Fruit fly (Drosophila melanogaster) whole organism, embryonic: ENCODE measurements around the gene CG42827.

Experiments used
- CG10321 ChIP-seq: fragments of 200-800 bp; sonication (Bioruptor generic); IDR thresholded peaks from 2 replicates; pipeline ENCODE4 v1.3.6; 2022; ENCODE audit warnings: missing biosample characterization, missing genetic modification characterization
- CG10959 ChIP-seq: fragments of 200-800 bp; sonication (Bioruptor generic); IDR thresholded peaks from 2 replicates; pipeline ENCODE4 v1.3.6; 2022; ENCODE audit warnings: missing biosample characterization, missing genetic modification characterization
- CG11085 ChIP-seq: fragments of 200-800 bp; sonication (Bioruptor generic); IDR thresholded peaks from 2 replicates; pipeline ENCODE4 v1.3.6; 2022; ENCODE audit warnings: missing biosample characterization, missing genetic modification characterization
- CG13624 ChIP-seq: fragments of 200-800 bp; sonication (Bioruptor generic); optimal IDR thresholded peaks from 2 replicates; lab custom pipeline; 2016; ENCODE audit warnings: missing biosample characterization, missing genetic modification characterization
- CG14667 ChIP-seq: fragments of 200-800 bp; sonication (Bioruptor generic); IDR thresholded peaks from 2 replicates; pipeline ENCODE4 v1.3.6; 2022; ENCODE audit warnings: missing biosample characterization, missing genetic modification characterization
- CG14710 ChIP-seq: fragments of 200-800 bp; sonication (Bioruptor generic); optimal IDR thresholded peaks from 3 replicates; lab custom pipeline; 2019; ENCODE audit warnings: missing biosample characterization, mild to moderate bottlenecking, missing genetic modification characterization, moderate library complexity
- CG1603 ChIP-seq: fragments of 200-800 bp; sonication (Bioruptor generic); optimal IDR thresholded peaks from 2 replicates; lab custom pipeline; 2019; ENCODE audit warnings: missing biosample characterization, mild to moderate bottlenecking, missing genetic modification characterization, moderate library complexity
- CG3065 ChIP-seq: fragments of 200-800 bp; sonication (Bioruptor generic); optimal IDR thresholded peaks from 2 replicates; lab custom pipeline; 2016; ENCODE audit warnings: missing biosample characterization, missing genetic modification characterization
- CG3995 ChIP-seq: fragments of 200-800 bp; sonication (Bioruptor generic); optimal IDR thresholded peaks from 3 replicates; lab custom pipeline; 2016; ENCODE audit warnings: missing biosample characterization, missing genetic modification characterization
- CG42726 ChIP-seq: fragments of 200-800 bp; sonication (Bioruptor generic); IDR thresholded peaks from 2 replicates; pipeline ENCODE4 v1.3.6; 2022; ENCODE audit warnings: missing biosample characterization, missing genetic modification characterization; ENCODE audit not compliant: partially characterized antibody
- CG4328 ChIP-seq: fragments of 200-800 bp; sonication (Bioruptor generic); optimal IDR thresholded peaks from 3 replicates; lab custom pipeline; 2017; ENCODE audit warnings: missing biosample characterization, missing genetic modification reagents, missing genetic modification characterization
- CG5245 ChIP-seq: fragments of 200-800 bp; sonication (Bioruptor generic); optimal IDR thresholded peaks from 3 replicates; lab custom pipeline; 2016; ENCODE audit warnings: missing biosample characterization, missing genetic modification characterization
- CG6689 ChIP-seq: fragments of 200-800 bp; sonication (Bioruptor generic); IDR thresholded peaks from 2 replicates; pipeline ENCODE4 v1.3.6; 2022; ENCODE audit warnings: missing biosample characterization, missing genetic modification characterization
- CG6813 ChIP-seq: fragments of 200-800 bp; sonication (Bioruptor generic); optimal IDR thresholded peaks from 2 replicates; lab custom pipeline; 2017; ENCODE audit warnings: missing biosample characterization, missing genetic modification characterization, mild to moderate bottlenecking, moderate library complexity, missing genetic modification reagents
- CG7271 ChIP-seq: fragments of 200-800 bp; sonication (Bioruptor generic); optimal IDR thresholded peaks from 2 replicates; lab custom pipeline; 2018; ENCODE audit warnings: missing biosample characterization, mild to moderate bottlenecking, missing genetic modification characterization, moderate library complexity
- CG7357 ChIP-seq: fragments of 200-800 bp; sonication (Bioruptor generic); IDR thresholded peaks from 3 replicates; pipeline ENCODE4 v1.3.6; 2022; ENCODE audit warnings: missing biosample characterization, missing genetic modification characterization
- CG8359 ChIP-seq: fragments of 200-800 bp; sonication (Bioruptor generic); optimal IDR thresholded peaks from 2 replicates; lab custom pipeline; 2017; ENCODE audit warnings: missing biosample characterization, mild to moderate bottlenecking, missing genetic modification characterization, borderline replicate concordance
- CG8924 ChIP-seq: fragments of 200-800 bp; optimal IDR thresholded peaks from 3 replicates; lab custom pipeline; 2019; ENCODE audit warnings: missing biosample characterization, mild to moderate bottlenecking, missing genetic modification characterization, moderate library complexity
- CG9797 ChIP-seq: fragments of 200-800 bp; sonication (Bioruptor generic); optimal IDR thresholded peaks from 3 replicates; lab custom pipeline; 2018; ENCODE audit warnings: missing biosample characterization, mild to moderate bottlenecking, missing genetic modification characterization
- Deaf1 ChIP-seq: fragments of 200-800 bp; optimal IDR thresholded peaks from 3 replicates; lab custom pipeline; 2019; ENCODE audit warnings: missing biosample characterization, mild to moderate bottlenecking, missing genetic modification characterization, moderate library complexity
- Doc2 ChIP-seq: fragments of 200-800 bp; sonication (Bioruptor generic); IDR thresholded peaks from 2 replicates; pipeline ENCODE4 v1.3.6; 2022; ENCODE audit warnings: missing biosample characterization, missing genetic modification characterization
- Doc3 ChIP-seq: fragments of 200-800 bp; sonication (Bioruptor generic); IDR thresholded peaks from 3 replicates; pipeline ENCODE4 v1.3.6; 2022; ENCODE audit warnings: missing biosample characterization, missing genetic modification characterization; ENCODE audit not compliant: partially characterized antibody
- H15 ChIP-seq: fragments of 200-800 bp; sonication (Bioruptor generic); IDR thresholded peaks from 3 replicates; pipeline ENCODE4 v1.3.6; 2022; ENCODE audit warnings: missing biosample characterization, missing genetic modification characterization
- Hmr ChIP-seq: fragments of 200-800 bp; sonication (Bioruptor generic); optimal IDR thresholded peaks from 3 replicates; lab custom pipeline; 2017; ENCODE audit warnings: mild to moderate bottlenecking, missing biosample characterization, missing genetic modification reagents, missing genetic modification characterization
- MTF-1 ChIP-seq: fragments of 200-800 bp; sonication (Bioruptor generic); optimal IDR thresholded peaks from 2 replicates; lab custom pipeline; 2018; ENCODE audit warnings: missing biosample characterization, mild to moderate bottlenecking, missing genetic modification characterization, borderline replicate concordance
- Mad ChIP-seq: fragments of 200-800 bp; sonication (Bioruptor generic); optimal IDR thresholded peaks from 2 replicates; lab custom pipeline; 2016; ENCODE audit warnings: missing biosample characterization, missing genetic modification characterization
- Myb ChIP-seq: fragments of 200-800 bp; sonication (Bioruptor generic); optimal IDR thresholded peaks from 2 replicates; lab custom pipeline; 2016; ENCODE audit warnings: missing biosample characterization, missing genetic modification characterization
- Ravus ChIP-seq: fragments of 200-800 bp; sonication (Bioruptor generic); IDR thresholded peaks from 2 replicates; pipeline ENCODE4 v1.3.6; 2022; ENCODE audit warnings: missing biosample characterization, missing genetic modification characterization
- aop ChIP-seq: fragments of 200-800 bp; sonication (Bioruptor generic); IDR thresholded peaks from 2 replicates; pipeline ENCODE4 v1.3.6; 2022; ENCODE audit warnings: missing biosample characterization, missing genetic modification characterization
- ato ChIP-seq: fragments of 200-800 bp; sonication (Bioruptor generic); IDR thresholded peaks from 2 replicates; pipeline ENCODE4 v1.3.6; 2022; ENCODE audit warnings: missing biosample characterization, missing genetic modification characterization; ENCODE audit not compliant: partially characterized antibody
- chinmo ChIP-seq: fragments of 200-800 bp; sonication (Bioruptor generic); IDR thresholded peaks from 4 replicates; pipeline ENCODE4 v1.3.6; 2022; ENCODE audit warnings: missing biosample characterization, missing genetic modification characterization; ENCODE audit not compliant: partially characterized antibody
- ci ChIP-seq: fragments of 200-800 bp; sonication (Bioruptor generic); IDR thresholded peaks from 3 replicates; pipeline ENCODE4 v1.3.6; 2022; ENCODE audit warnings: missing biosample characterization, missing genetic modification characterization
- dmrt11E ChIP-seq: fragments of 200-800 bp; sonication (Bioruptor generic); optimal IDR thresholded peaks from 3 replicates; lab custom pipeline; 2018; ENCODE audit warnings: missing biosample characterization, mild to moderate bottlenecking, missing genetic modification characterization, moderate library complexity
- dmrt99B ChIP-seq: fragments of 200-800 bp; sonication (Bioruptor generic); optimal IDR thresholded peaks from 2 replicates; lab custom pipeline; 2018; ENCODE audit warnings: missing biosample characterization, mild to moderate bottlenecking, missing genetic modification characterization, moderate library complexity
- dysf ChIP-seq: fragments of 200-800 bp; sonication (Bioruptor generic); IDR thresholded peaks from 3 replicates; pipeline ENCODE4 v1.3.6; 2022; ENCODE audit warnings: missing biosample characterization, missing genetic modification characterization
- fd102C ChIP-seq: fragments of 200-800 bp; sonication (Bioruptor generic); optimal IDR thresholded peaks from 2 replicates; lab custom pipeline; 2018; ENCODE audit warnings: missing biosample characterization, mild to moderate bottlenecking, missing genetic modification characterization, moderate library complexity
- fd3F ChIP-seq: fragments of 200-800 bp; sonication (Bioruptor generic); optimal IDR thresholded peaks from 2 replicates; lab custom pipeline; 2018; ENCODE audit warnings: missing biosample characterization, mild to moderate bottlenecking, missing genetic modification characterization, moderate library complexity
- fu2 ChIP-seq: fragments of 200-800 bp; sonication (Bioruptor generic); optimal IDR thresholded peaks from 2 replicates; lab custom pipeline; 2016; ENCODE audit warnings: missing biosample characterization, missing genetic modification characterization
- h ChIP-seq: fragments of >200 bp; optimal IDR thresholded peaks from 2 replicates; lab custom pipeline; 2017
- lov ChIP-seq, 2 experiments: fragments of 200-800 bp in 1 of 2; fragments of >200 bp in 1 of 2; sonication (Bioruptor generic) in 1 of 2; IDR thresholded peaks in 1 of 2; optimal IDR thresholded peaks in 1 of 2; 2 replicates in 1 of 2; 3 replicates in 1 of 2; pipeline versions ENCODE4 v1.3.6 to Lab custom; 2017 to 2022; ENCODE audit warnings: missing biosample characterization in 1 of 2, missing genetic modification characterization in 1 of 2
- nom ChIP-seq: fragments of 200-800 bp; sonication (Bioruptor generic); optimal IDR thresholded peaks from 2 replicates; lab custom pipeline; 2017; ENCODE audit warnings: missing biosample characterization, missing genetic modification characterization, mild to moderate bottlenecking, moderate library complexity, missing genetic modification reagents
- odd ChIP-seq: fragments of 200-800 bp; sonication (Bioruptor generic); optimal IDR thresholded peaks from 2 replicates; lab custom pipeline; 2017; ENCODE audit warnings: missing biosample characterization, mild to moderate bottlenecking, missing genetic modification characterization
- p53 ChIP-seq: fragments of 200-800 bp; sonication (Bioruptor generic); optimal IDR thresholded peaks from 2 replicates; lab custom pipeline; 2016; ENCODE audit warnings: missing biosample characterization, missing genetic modification characterization
- pum ChIP-seq: fragments of 200-800 bp; sonication (Bioruptor generic); optimal IDR thresholded peaks from 2 replicates; lab custom pipeline; 2016; ENCODE audit warnings: missing biosample characterization, missing genetic modification characterization
- sob ChIP-seq: fragments of 200-800 bp; sonication (Bioruptor generic); IDR thresholded peaks from 2 replicates; pipeline ENCODE4 v1.3.6; 2022; ENCODE audit warnings: missing biosample characterization, missing genetic modification characterization
- toy ChIP-seq: fragments of 200-800 bp; sonication (Bioruptor generic); IDR thresholded peaks from 2 replicates; pipeline ENCODE4 v1.3.6; 2022; ENCODE audit warnings: missing biosample characterization, missing genetic modification characterization
- trem ChIP-seq: fragments of 200-800 bp; optimal IDR thresholded peaks from 3 replicates; lab custom pipeline; 2019; ENCODE audit warnings: missing biosample characterization, mild to moderate bottlenecking, missing genetic modification characterization, moderate library complexity
- tup ChIP-seq: fragments of 200-800 bp; sonication (Bioruptor generic); optimal IDR thresholded peaks from 2 replicates; lab custom pipeline; 2016; ENCODE audit warnings: missing biosample characterization, mild to moderate bottlenecking, missing genetic modification characterization, moderate library complexity
- usp ChIP-seq: fragments of >200 bp; optimal IDR thresholded peaks from 2 replicates; lab custom pipeline; 2017; ENCODE audit warnings: missing biosample characterization, missing genetic modification characterization
- vfl ChIP-seq: fragments of 200-800 bp; sonication (Bioruptor generic); optimal IDR thresholded peaks from 2 replicates; lab custom pipeline; 2016; ENCODE audit warnings: missing biosample characterization, missing genetic modification characterization

CG42827 gene

dm6 chr3R:23356920-23357386 lies 15.8 kb upstream of the CG42827 start (continued):
- peak; percentile 9 for TF ChIP-seq tup (GFP tag; lab: Kevin White, UChicago)
- TF ChIP-seq CG5245 (GFP tag; lab: Kevin White, UChicago): peak; percentile 36
- no peak for TF ChIP-seq p53 (GFP tag; lab: Kevin White, UChicago)
- no peak for TF ChIP-seq fd102C
- peak; percentile 58 for TF ChIP-seq CG1603 (tag; lab: Kevin White, UChicago)
- no peak for TF ChIP-seq h (lab: Kevin White, UChicago)
- TF ChIP-seq CG7357 (GFP tag; lab: Robert Waterston, UW): peak; percentile 65; the same call in 2 of the 3 replicates
- TF ChIP-seq CG14710: peak; percentile 81
- TF ChIP-seq Ravus (GFP tag; lab: Robert Waterston, UW): peak; percentile 36
- peak; percentile 81 for TF ChIP-seq ci
- TF ChIP-seq CG8359 (GFP tag; lab: Kevin White, UChicago): no peak
- TF ChIP-seq dmrt99B (tag; lab: Kevin White, UChicago): peak; percentile 93
- peak; percentile 35; the same call in 1 of the 2 replicates for TF ChIP-seq CG10959
- peak; percentile 56 for TF ChIP-seq CG3065
- TF ChIP-seq fu2 (GFP tag; lab: Kevin White, UChicago): no peak
- no peak for TF ChIP-seq Myb (GFP tag; lab: Kevin White, UChicago)
- peak; percentile 28 for TF ChIP-seq CG13624 (GFP tag; lab: Kevin White, UChicago)
- TF ChIP-seq Deaf1 (tag; lab: Kevin White, UChicago): peak; percentile 72
- TF ChIP-seq ato (GFP tag; lab: Robert Waterston, UW): no peak
- TF ChIP-seq fd3F: peak; percentile 92
- TF ChIP-seq odd (GFP tag; lab: Kevin White, UChicago): peak; percentile 87
- TF ChIP-seq CG8924 (tag; lab: Kevin White, UChicago): peak; percentile 88
- TF ChIP-seq CG6813 (GFP tag; lab: Kevin White, UChicago): peak; percentile 67
- no peak for TF ChIP-seq usp
- peak; percentile 87 for TF ChIP-seq CG6689 (GFP tag; lab: Robert Waterston, UW)
- TF ChIP-seq CG10321 (GFP tag; lab: Robert Waterston, UW): peak; percentile 63; the same call in 1 of the 2 replicates
- TF ChIP-seq MTF-1 (GFP tag; lab: Kevin White, UChicago): peak; percentile 31
- TF ChIP-seq lov (optimal IDR thresholded peaks at IDR 0.05; lab: Kevin White, UChicago): no peak
- peak; percentile 28; the same call in 1 of the 3 replicates for TF ChIP-seq lov (GFP tag; IDR thresholded peaks at IDR 0.05; lab: Robert Waterston, UW)
- peak; percentile 68 for TF ChIP-seq trem
- no peak for TF ChIP-seq Doc2 (GFP tag; lab: Robert Waterston, UW)
- peak; percentile 16; the same call in 1 of the 2 replicates for TF ChIP-seq CG11085 (GFP tag; lab: Robert Waterston, UW)
- no peak for TF ChIP-seq CG3995
- no peak for TF ChIP-seq aop
- TF ChIP-seq CG7271 (tag; lab: Kevin White, UChicago): peak; percentile 55
- no peak for TF ChIP-seq CG4328 (GFP tag; lab: Kevin White, UChicago)
- TF ChIP-seq CG42726: no peak
- TF ChIP-seq chinmo (GFP tag; lab: Robert Waterston, UW): no peak
- TF ChIP-seq, all 482 proteins: peak for 276

DNA sequence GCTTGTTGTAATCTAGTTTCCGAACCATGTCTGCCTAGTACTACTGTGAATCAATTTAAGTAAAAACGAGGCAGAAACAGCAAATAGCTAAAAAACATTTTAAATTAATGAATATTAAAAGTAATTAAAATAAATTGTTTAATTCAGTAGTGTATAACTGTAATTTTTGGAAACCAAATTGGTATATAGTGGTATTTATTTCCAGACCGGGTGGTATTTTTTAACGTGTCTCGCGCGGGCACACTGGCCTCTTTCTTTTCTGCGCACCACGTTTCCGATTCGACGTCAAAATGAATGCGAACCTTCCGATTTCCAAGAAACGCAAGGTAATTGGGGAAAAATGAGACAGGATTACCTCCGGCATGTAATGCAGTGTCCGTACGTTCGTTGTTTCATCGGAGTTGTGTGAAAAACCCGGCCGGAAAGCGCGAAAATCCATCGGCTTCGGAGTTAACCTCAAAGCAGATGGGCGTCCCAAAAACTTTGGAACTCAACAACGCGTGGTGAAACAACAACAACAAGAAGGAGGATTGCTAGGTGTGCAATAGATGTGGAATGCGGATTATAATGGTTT lies 14.1 kb upstream of the CG42827 start, which contains the start of gene RpS3:
Gene RpS3, plus strand, starts transcription at position 248 of the 574 bp plus-strand sequence.
- TF ChIP-seq Mad (GFP tag; lab: Kevin White, UChicago) (no peak), fd3F (peak; percentile 8), CG7271 (tag; lab: Kevin White, UChicago) (peak; percentile 9), CG9797 (GFP tag; lab: Kevin White, UChicago) (peak; percentile 83), H15 (GFP tag; lab: Robert Waterston, UW) (no peak), dmrt11E (no peak), Ravus (GFP tag; lab: Robert Waterston, UW) (no peak), sob (GFP tag; lab: Robert Waterston, UW) (peak; percentile 29; the same call in 1 of the 2 replicates), pum (GFP tag; lab: Kevin White, UChicago) (no peak), CG14667 (no peak), nom (GFP tag; lab: Kevin White, UChicago) (peak; percentile 68), Hmr (GFP tag; lab: Kevin White, UChicago) (peak; percentile 57), toy (GFP tag; lab: Robert Waterston, UW) (no peak), vfl (GFP tag; lab: Kevin White, UChicago) (no peak), Doc3 (GFP tag; lab: Robert Waterston, UW) (no peak), dysf (GFP tag; lab: Robert Waterston, UW) (0 out of 3 replicates have a peak, but pooled peaks have one; percentile 31)
